Fruit fly (Drosophila melanogaster): ENCODE results near the gene CG43390.

Gene CG43390

dm6 chr3L:11550359-11551056 is 29.2 kb downstream of the CG43390 start (continued):
- peak; percentile 8 for TF ChIP-seq CG13296 (GFP tag; optimal IDR thresholded peaks at IDR 0.05)
- TF ChIP-seq CG8281 (tag; optimal IDR thresholded peaks at IDR 0.05) = no peak
- TF ChIP-seq ash1 (GFP tag; optimal IDR thresholded peaks at IDR 0.05) = no peak
- 0 out of 2 replicates have a peak, but pooled peaks have one; percentile 10 for TF ChIP-seq CG32772 (GFP tag; IDR thresholded peaks at IDR 0.05)
- no peak for TF ChIP-seq PHDP (tag; optimal IDR thresholded peaks at IDR 0.05)
- 0 out of 2 replicates have a peak, but pooled peaks have one; percentile 16 for TF ChIP-seq CG14441 (GFP tag; IDR thresholded peaks at IDR 0.05)
- TF ChIP-seq gro (GFP tag; optimal IDR thresholded peaks at IDR 0.05) = peak; percentile 68
- TF ChIP-seq mirr (GFP tag; optimal IDR thresholded peaks at IDR 0.05) = peak; percentile 68
- TF ChIP-seq CG11398 (GFP tag; optimal IDR thresholded peaks at IDR 0.05) = no peak
- peak; percentile 29; the same call in 1 of the 2 replicates for TF ChIP-seq CG9932 (GFP tag; IDR thresholded peaks at IDR 0.05)
- TF ChIP-seq HLHmδ (GFP tag; optimal IDR thresholded peaks at IDR 0.05) = no peak
- TF ChIP-seq Dbx (GFP tag; IDR thresholded peaks at IDR 0.05) = 0 out of 3 replicates have a peak, but pooled peaks have one; percentile 40
- TF ChIP-seq gfzf (GFP tag; optimal IDR thresholded peaks at IDR 0.05) = no peak
- no peak for TF ChIP-seq Nf-YB (GFP tag; optimal IDR thresholded peaks at IDR 0.05)
- no peak for TF ChIP-seq CG14050 (GFP tag; IDR thresholded peaks at IDR 0.05)
- TF ChIP-seq CG4282 (GFP tag; optimal IDR thresholded peaks at IDR 0.05) = no peak
- no peak for TF ChIP-seq CG12104 (GFP tag; optimal IDR thresholded peaks at IDR 0.05)
- peak; percentile 67 for TF ChIP-seq kni (GFP tag; optimal IDR thresholded peaks at IDR 0.05)
- TF ChIP-seq Vsx1 (GFP tag; optimal IDR thresholded peaks at IDR 0.05) = peak; percentile 48
- TF ChIP-seq BEAF-32 (GFP tag; optimal IDR thresholded peaks at IDR 0.05) = no peak
- TF ChIP-seq Ptx1 (GFP tag; IDR thresholded peaks at IDR 0.05) = peak; percentile 18; the same call in 1 of the 2 replicates
- peak; percentile 93 for TF ChIP-seq chinmo (GFP tag; IDR thresholded peaks at IDR 0.05; ENCODE audit: partially characterized antibody)
- TF ChIP-seq Bdp1 (GFP tag; optimal IDR thresholded peaks at IDR 0.05) = no peak
- no peak for TF ChIP-seq vfl (GFP tag; optimal IDR thresholded peaks at IDR 0.05)
- TF ChIP-seq CG30431 (GFP tag; optimal IDR thresholded peaks at IDR 0.05) = no peak
- no peak for TF ChIP-seq sens-2 (GFP tag; IDR thresholded peaks at IDR 0.05)
- peak; percentile 14 for TF ChIP-seq CG34376 (GFP tag; optimal IDR thresholded peaks at IDR 0.05)
- peak; percentile 55; the same call in 2 of the 3 replicates for TF ChIP-seq CG11456 (GFP tag; IDR thresholded peaks at IDR 0.05)
- no peak for TF ChIP-seq CG14014 (GFP tag; IDR thresholded peaks at IDR 0.05)
- TF ChIP-seq Drgx (GFP tag; IDR thresholded peaks at IDR 0.05) = no peak
- peak; percentile 39 for TF ChIP-seq sens (GFP tag)
- TF ChIP-seq sd (tag; optimal IDR thresholded peaks at IDR 0.05) = peak; percentile 45
- TF ChIP-seq CG3726 (GFP tag; IDR thresholded peaks at IDR 0.05) = no peak
- no peak for TF ChIP-seq CG14667 (GFP tag; IDR thresholded peaks at IDR 0.05)
- TF ChIP-seq Awh (GFP tag; IDR thresholded peaks at IDR 0.05) = no peak
- no peak for TF ChIP-seq CG18011 (GFP tag; optimal IDR thresholded peaks at IDR 0.05)
- TF ChIP-seq CG15696 (tag; optimal IDR thresholded peaks at IDR 0.05) = no peak
- no peak for TF ChIP-seq HmgD (GFP tag; optimal IDR thresholded peaks at IDR 0.05)
- TF ChIP-seq CG17568 (GFP tag; optimal IDR thresholded peaks at IDR 0.05) = no peak
- no peak for TF ChIP-seq CG34422 (GFP tag; IDR thresholded peaks at IDR 0.05)
- no peak for TF ChIP-seq HHEX (GFP tag; optimal IDR thresholded peaks at IDR 0.05)
- no peak for TF ChIP-seq wek (GFP tag; optimal IDR thresholded peaks at IDR 0.05)
- no peak for TF ChIP-seq CG13624 (GFP tag; optimal IDR thresholded peaks at IDR 0.05)
- no peak for TF ChIP-seq Lpt (GFP tag; optimal IDR thresholded peaks at IDR 0.05)
- no peak for TF ChIP-seq ase (GFP tag; IDR thresholded peaks at IDR 0.05)
- TF ChIP-seq dysf (GFP tag; IDR thresholded peaks at IDR 0.05) = peak; percentile 12; the same call in 1 of the 3 replicates
- peak in 1 of 2 experiments; percentile 69 for TF ChIP-seq Eip74EF (GFP tag; optimal IDR thresholded peaks at IDR 0.05)
- no peak for TF ChIP-seq CG6683 (GFP tag; optimal IDR thresholded peaks at IDR 0.05)
- no peak for TF ChIP-seq stwl (tag; optimal IDR thresholded peaks at IDR 0.05)
- no peak for TF ChIP-seq CG8924 (tag; optimal IDR thresholded peaks at IDR 0.05)
